Worm (Caenorhabditis elegans): ENCODE data around the gene dpy-27.

ce11 chrIII:3819579-3819978 is at the start of gene dpy-27:
- TF ChIP-seq unc-39 (tag; optimal IDR thresholded peaks at IDR 0.05) (no peak), elt-3 (tag; optimal IDR thresholded peaks at IDR 0.05) (no peak), nhr-237 (tag; optimal IDR thresholded peaks at IDR 0.05) (no peak), bed-3 (GFP tag; optimal IDR thresholded peaks at IDR 0.05) (no peak), snpc-4 (tag; optimal IDR thresholded peaks at IDR 0.05) (no peak), ces-1 (GFP tag; optimal IDR thresholded peaks at IDR 0.05) (no peak), nhr-28 (tag; optimal IDR thresholded peaks at IDR 0.05) (no peak), mls-2 (tag; optimal IDR thresholded peaks at IDR 0.05) (no peak), flh-1 (GFP tag; optimal IDR thresholded peaks at IDR 0.05) (no peak), lin-32 (GFP tag; optimal IDR thresholded peaks at IDR 0.05) (no peak)

Data from whole organism, mixed stage, embryonic.